Fruit fly (Drosophila melanogaster) whole organism, prepupa: ENCODE data around the gene CG4101.

ENCODE experiments used
- CG10631 ChIP-seq: fragments of 200-800 bp; sonication (Bioruptor generic); optimal IDR thresholded peaks from 2 replicates; lab custom pipeline; 2016; ENCODE audit warnings: missing biosample characterization, missing genetic modification characterization
- CG11294 ChIP-seq: fragments of 200-800 bp; sonication (Bioruptor generic); IDR thresholded peaks from 2 replicates; pipeline ENCODE4 v1.3.6; 2022; ENCODE audit warnings: missing biosample characterization, missing genetic modification characterization
- CG11762 ChIP-seq: fragments of 200-800 bp; sonication (Bioruptor generic); optimal IDR thresholded peaks from 3 replicates; lab custom pipeline; 2016; ENCODE audit warnings: missing biosample characterization, missing genetic modification characterization; ENCODE audit not compliant: insufficient read depth
- CG11902 ChIP-seq: fragments of 200-800 bp; sonication (Bioruptor generic); optimal IDR thresholded peaks from 3 replicates; lab custom pipeline; 2016; ENCODE audit warnings: missing biosample characterization, missing genetic modification characterization
- CG15336 ChIP-seq: fragments of 200-800 bp; sonication (Bioruptor generic); IDR thresholded peaks from 2 replicates; pipeline ENCODE4 v1.3.6; 2022; ENCODE audit warnings: missing biosample characterization, missing genetic modification characterization
- CG1621 ChIP-seq: fragments of 200-800 bp; sonication (Bioruptor generic); optimal IDR thresholded peaks from 3 replicates; lab custom pipeline; 2018; ENCODE audit warnings: missing biosample characterization, mild to moderate bottlenecking, missing genetic modification characterization
- CG16779 ChIP-seq: fragments of 200-800 bp; sonication (Bioruptor generic); optimal IDR thresholded peaks from 3 replicates; lab custom pipeline; 2017; ENCODE audit warnings: missing biosample characterization, mild to moderate bottlenecking, missing genetic modification characterization
- CG3032 ChIP-seq: fragments of 200-800 bp; optimal IDR thresholded peaks from 2 replicates; lab custom pipeline; 2019; ENCODE audit warnings: missing biosample characterization, mild to moderate bottlenecking, missing genetic modification characterization, moderate library complexity
- CG34406 ChIP-seq: fragments of 200-800 bp; sonication (Bioruptor generic); optimal IDR thresholded peaks from 3 replicates; lab custom pipeline; 2016; ENCODE audit warnings: missing biosample characterization, missing genetic modification characterization
- CG3919 ChIP-seq: fragments of 200-800 bp; sonication (Bioruptor generic); optimal IDR thresholded peaks from 3 replicates; lab custom pipeline; 2016; ENCODE audit warnings: missing biosample characterization, missing genetic modification characterization
- CG4318 ChIP-seq: fragments of 200-800 bp; sonication (Bioruptor generic); optimal IDR thresholded peaks from 3 replicates; lab custom pipeline; 2017; ENCODE audit warnings: missing biosample characterization, mild to moderate bottlenecking, missing genetic modification characterization
- CG6792 ChIP-seq: fragments of 200-800 bp; sonication (Bioruptor generic); optimal IDR thresholded peaks from 3 replicates; lab custom pipeline; 2016; ENCODE audit warnings: missing biosample characterization, missing genetic modification characterization
- CG6808 ChIP-seq: fragments of 200-800 bp; sonication (Bioruptor generic); optimal IDR thresholded peaks from 3 replicates; lab custom pipeline; 2017; ENCODE audit warnings: missing biosample characterization, missing genetic modification characterization, mild to moderate bottlenecking, moderate library complexity, missing genetic modification reagents
- CG7368 ChIP-seq: fragments of 200-800 bp; sonication (Bioruptor generic); optimal IDR thresholded peaks from 3 replicates; lab custom pipeline; 2016; ENCODE audit warnings: missing biosample characterization, missing genetic modification characterization
- CG8319 ChIP-seq: fragments of 200-800 bp; sonication (Bioruptor generic); optimal IDR thresholded peaks from 3 replicates; lab custom pipeline; 2016; ENCODE audit warnings: missing biosample characterization, missing genetic modification characterization
- CG8632 ChIP-seq: fragments of 200-800 bp; sonication (Bioruptor generic); optimal IDR thresholded peaks from 3 replicates; lab custom pipeline; 2016; ENCODE audit warnings: missing biosample characterization, missing genetic modification characterization
- CG9139 ChIP-seq: fragments of 200-800 bp; sonication (Bioruptor generic); optimal IDR thresholded peaks from 3 replicates; lab custom pipeline; 2017; ENCODE audit warnings: missing biosample characterization, mild to moderate bottlenecking, missing genetic modification characterization
- Eip78C ChIP-seq: fragments of 200-800 bp; sonication (Bioruptor generic); peaks from one replicate; lab custom pipeline; 2016; ENCODE audit warnings: missing biosample characterization, missing genetic modification characterization
- Ets96B ChIP-seq: fragments of 200-800 bp; optimal IDR thresholded peaks from 2 replicates; lab custom pipeline; 2019; ENCODE audit warnings: missing biosample characterization, mild to moderate bottlenecking, missing genetic modification characterization, moderate library complexity
- Gug ChIP-seq: fragments of 200-800 bp; sonication (Bioruptor generic); IDR thresholded peaks from 2 replicates; pipeline ENCODE4 v1.3.6; 2022; ENCODE audit warnings: missing biosample characterization, missing genetic modification characterization
- Hr38 ChIP-seq: sonication (Bioruptor generic); optimal IDR thresholded peaks from 2 replicates; lab custom pipeline; 2016; ENCODE audit warnings: missing biosample characterization, missing genetic modification characterization
- Hr39 ChIP-seq: fragments of 200-800 bp; sonication (Bioruptor generic); optimal IDR thresholded peaks from 2 replicates; lab custom pipeline; 2016; ENCODE audit warnings: missing biosample characterization, missing genetic modification characterization
- Lpt ChIP-seq: fragments of 200-800 bp; sonication (Bioruptor generic); optimal IDR thresholded peaks from 3 replicates; lab custom pipeline; 2016; ENCODE audit warnings: missing biosample characterization, missing genetic modification characterization
- OdsH ChIP-seq: fragments of 200-800 bp; sonication (Bioruptor generic); optimal IDR thresholded peaks from 3 replicates; lab custom pipeline; 2016; ENCODE audit warnings: missing biosample characterization, missing genetic modification characterization
- Sox102F ChIP-seq: fragments of 200-800 bp; sonication (Bioruptor generic); optimal IDR thresholded peaks from 2 replicates; lab custom pipeline; 2016; ENCODE audit warnings: missing biosample characterization, mild to moderate bottlenecking, missing genetic modification characterization
- Sox14 ChIP-seq: fragments of 200-800 bp; sonication (Bioruptor generic); optimal IDR thresholded peaks from 3 replicates; lab custom pipeline; 2016; ENCODE audit warnings: missing biosample characterization, missing genetic modification characterization
- Sox15 ChIP-seq: fragments of 200-800 bp; sonication (Bioruptor generic); optimal IDR thresholded peaks from 3 replicates; lab custom pipeline; 2016; ENCODE audit warnings: missing biosample characterization, missing genetic modification characterization
- achi ChIP-seq: fragments of 200-800 bp; sonication (Bioruptor generic); optimal IDR thresholded peaks from 3 replicates; lab custom pipeline; 2016; ENCODE audit warnings: missing biosample characterization, missing genetic modification characterization
- dac ChIP-seq: fragments of 200-800 bp; sonication (Bioruptor generic); optimal IDR thresholded peaks from 2 replicates; lab custom pipeline; 2017; ENCODE audit warnings: missing biosample characterization, mild to moderate bottlenecking, missing genetic modification characterization
- esn ChIP-seq: fragments of 200-800 bp; sonication (Bioruptor generic); optimal IDR thresholded peaks from 2 replicates; lab custom pipeline; 2016; ENCODE audit warnings: missing biosample characterization, mild to moderate bottlenecking, missing genetic modification characterization, moderate library complexity
- fd59A ChIP-seq: fragments of 200-800 bp; sonication (Bioruptor generic); optimal IDR thresholded peaks from 2 replicates; lab custom pipeline; 2017; ENCODE audit warnings: missing biosample characterization, mild to moderate bottlenecking, missing genetic modification characterization, missing genetic modification reagents
- fd85E ChIP-seq: fragments of 200-800 bp; sonication (Bioruptor generic); optimal IDR thresholded peaks from 3 replicates; lab custom pipeline; 2016; ENCODE audit warnings: missing biosample characterization, missing genetic modification characterization
- lz ChIP-seq: fragments of 200-800 bp; sonication (Bioruptor generic); optimal IDR thresholded peaks from 3 replicates; lab custom pipeline; 2016; ENCODE audit warnings: missing biosample characterization, missing genetic modification characterization
- ss ChIP-seq, 2 experiments: fragments of 200-800 bp; sonication (Bioruptor generic); optimal IDR thresholded peaks; 2 replicates in 1 of 2; 3 replicates in 1 of 2; lab custom pipeline; 2017 to 2018; ENCODE audit warnings: mild to moderate bottlenecking in 2 of 2, missing biosample characterization in 2 of 2, missing genetic modification characterization in 2 of 2, moderate library complexity in 1 of 2
- svp ChIP-seq: fragments of 200-800 bp; sonication (Bioruptor generic); peaks from one replicate; lab custom pipeline; 2016; ENCODE audit warnings: missing biosample characterization, missing genetic modification characterization
- topi ChIP-seq: fragments of 200-800 bp; sonication (Bioruptor generic); optimal IDR thresholded peaks from 3 replicates; lab custom pipeline; 2016; ENCODE audit warnings: missing biosample characterization, missing genetic modification characterization

CG4101 gene

dm6 chr3L:16582678-16583315, 29.5 kb upstream of the CG4101 start, which contains the start of gene Rpn12 (continued):
- no peak for TF ChIP-seq CG8319 (GFP tag; lab: Kevin White, UChicago)
- no peak for TF ChIP-seq svp (GFP tag; lab: Kevin White, UChicago)
- 0 out of 2 replicates have a peak, but pooled peaks have one; percentile 12 for TF ChIP-seq CG15336 (GFP tag; lab: Robert Waterston, UW)
- no peak for TF ChIP-seq CG11294
- peak; percentile 2 for TF ChIP-seq CG34406 (GFP tag; lab: Kevin White, UChicago)
- peak; percentile 12 for TF ChIP-seq CG8632 (GFP tag; lab: Kevin White, UChicago)
- no peak for TF ChIP-seq dac (GFP tag; lab: Kevin White, UChicago)
- TF ChIP-seq ss (GFP tag; optimal IDR thresholded peaks at IDR 0.05; lab: Kevin White, UChicago): no peak
- TF ChIP-seq CG6792 (GFP tag; lab: Kevin White, UChicago): no peak
- no peak for TF ChIP-seq CG11902 (GFP tag; lab: Kevin White, UChicago)
- no peak for TF ChIP-seq CG6808 (GFP tag; lab: Kevin White, UChicago)
- TF ChIP-seq Gug (GFP tag; lab: Robert Waterston, UW): 0 out of 2 replicates have a peak, but pooled peaks have one; percentile 8
- no peak for TF ChIP-seq fd85E (GFP tag; lab: Kevin White, UChicago)
- no peak for TF ChIP-seq CG4318

dm6 chr3L:16584074-16584578, 28.2 kb upstream of the CG4101 start, which contains the start of gene UQCR-C2:
UQCR-C2 (plus strand) TSS chr3L:16584124.
- TF ChIP-seq Hr39 (GFP tag; lab: Kevin White, UChicago): no peak
- TF ChIP-seq Sox14 (GFP tag; lab: Kevin White, UChicago): peak; percentile 34
- no peak for TF ChIP-seq Lpt (GFP tag; lab: Kevin White, UChicago)
- TF ChIP-seq OdsH (GFP tag; lab: Kevin White, UChicago): no peak
- TF ChIP-seq CG11902 (GFP tag; lab: Kevin White, UChicago): no peak
- no peak for TF ChIP-seq CG7368 (GFP tag; lab: Kevin White, UChicago)
- TF ChIP-seq lz: peak; percentile 31
- no peak for TF ChIP-seq Sox15 (GFP tag; lab: Kevin White, UChicago)
- TF ChIP-seq Ets96B (tag; lab: Kevin White, UChicago): no peak
- TF ChIP-seq CG6808 (GFP tag; lab: Kevin White, UChicago): no peak
- TF ChIP-seq CG9139: no peak
- no peak for TF ChIP-seq CG16779 (tag; lab: Kevin White, UChicago)
- TF ChIP-seq achi: no peak
- peak; percentile 18 for TF ChIP-seq esn (GFP tag; lab: Kevin White, UChicago)
- no peak for TF ChIP-seq fd59A (GFP tag; lab: Kevin White, UChicago)
- TF ChIP-seq topi (GFP tag; lab: Kevin White, UChicago): peak; percentile 16
- peak; percentile 42 for TF ChIP-seq Eip78C (GFP tag; lab: Kevin White, UChicago)
- no peak for TF ChIP-seq CG11762 (GFP tag; lab: Kevin White, UChicago)
- TF ChIP-seq Gug (GFP tag; lab: Robert Waterston, UW): no peak
- TF ChIP-seq CG4318: no peak
- peak; percentile 17 for TF ChIP-seq CG3032 (tag; lab: Kevin White, UChicago)
- peak; percentile 78 for TF ChIP-seq CG1621 (tag; lab: Kevin White, UChicago)
- no peak for TF ChIP-seq Hr38 (GFP tag; lab: Kevin White, UChicago)
- no peak for TF ChIP-seq CG10631
- TF ChIP-seq fd85E (GFP tag; lab: Kevin White, UChicago): no peak
- TF ChIP-seq Sox102F (GFP tag; lab: Kevin White, UChicago): no peak
- TF ChIP-seq CG3919 (GFP tag; lab: Kevin White, UChicago): no peak

DNA sequence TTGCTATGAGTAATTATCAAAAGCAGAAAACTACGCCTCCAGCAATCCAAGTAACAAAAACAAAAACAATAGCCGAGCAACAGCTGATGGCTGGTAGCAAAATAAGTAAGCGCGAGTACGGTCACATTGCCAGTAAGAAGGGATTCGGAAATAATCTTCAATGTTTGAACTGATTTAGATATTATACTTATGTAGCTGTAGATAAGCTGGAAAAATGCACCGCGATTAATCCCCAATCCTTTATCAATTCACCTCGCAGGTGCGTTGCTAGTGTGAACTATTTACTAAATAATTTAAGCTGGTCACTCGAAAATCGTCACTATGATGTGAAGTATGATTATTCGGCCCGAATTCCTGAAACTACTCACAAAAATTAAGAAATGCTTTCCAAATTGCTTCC, 25.3 kb upstream of the CG4101 start, which contains the start of the genes Syx8 and CG32163:
Syx8 (minus strand) TSS at position 69 of the 400 bp plus-strand sequence.
CG32163 (plus strand) TSS at position 169 of the 400 bp plus-strand sequence.
- TF ChIP-seq CG6808 (GFP tag; lab: Kevin White, UChicago): no peak
- peak; percentile 32 for TF ChIP-seq Sox14 (GFP tag; lab: Kevin White, UChicago)
